Fruit fly (Drosophila melanogaster) S2 (cell line): ENCODE results near the gene Hs3st-B.

ENCODE experiments used
- CG8478 ChIP-seq: fragments of >200 bp; optimal IDR thresholded peaks from 2 replicates; lab custom pipeline; 2018
- CTCF ChIP-seq, 2 experiments: fragments of >200 bp; optimal IDR thresholded peaks; 2 replicates each; lab custom pipeline; 2018

Gene Hs3st-B

DNA sequence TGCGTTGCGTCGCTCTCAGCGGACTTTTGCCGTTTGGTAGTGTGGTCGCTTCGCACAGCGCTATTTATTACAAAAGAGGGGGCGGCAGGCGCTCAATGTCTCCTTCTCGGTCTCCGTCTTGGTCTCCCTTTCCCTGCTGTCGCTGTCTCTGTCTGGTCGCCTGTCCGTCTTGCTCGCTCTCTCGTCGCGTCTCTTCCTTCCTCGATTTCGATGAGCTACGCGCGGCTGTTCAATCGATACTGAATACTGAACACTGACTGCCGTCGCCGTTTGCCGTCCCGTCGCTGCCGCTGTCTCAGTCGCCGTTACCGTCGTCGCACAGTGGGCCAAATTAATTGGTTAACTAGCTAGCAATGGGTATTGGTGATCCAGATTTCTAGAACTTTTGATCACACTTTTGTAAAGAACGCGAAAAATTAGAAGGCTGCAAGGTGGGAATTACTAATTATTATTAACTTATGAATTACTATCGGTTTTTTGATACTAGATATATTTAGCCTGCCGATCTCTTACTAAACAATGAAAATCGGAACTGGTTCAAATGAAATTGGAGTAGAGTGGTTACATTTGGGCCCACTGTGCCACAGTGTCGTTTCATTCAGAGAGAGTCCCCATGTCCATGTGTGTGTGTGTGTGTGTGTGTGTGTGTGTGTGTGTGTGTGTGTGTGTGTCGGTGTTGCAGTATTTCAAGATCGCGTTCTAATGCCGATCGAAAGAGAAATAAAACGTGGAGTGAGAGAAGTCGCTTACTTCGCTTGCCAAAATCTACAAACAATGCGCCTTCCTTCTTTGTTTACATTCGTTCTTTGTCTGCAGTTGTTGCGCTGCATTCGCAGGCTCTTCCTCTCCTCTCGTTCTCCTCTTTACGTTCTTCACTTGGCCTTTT is 49.7 kb downstream of the Hs3st-B start, which contains the start of gene CG8034:
CG8034 (minus strand) TSS at position 264 of the 886 bp plus-strand sequence.
- TF ChIP-seq CG8478 (lab: Kevin White, UChicago), result no peak
- no peak for TF ChIP-seq CTCF (optimal IDR thresholded peaks at IDR 0.05; lab: Kevin White, UChicago)

DNA sequence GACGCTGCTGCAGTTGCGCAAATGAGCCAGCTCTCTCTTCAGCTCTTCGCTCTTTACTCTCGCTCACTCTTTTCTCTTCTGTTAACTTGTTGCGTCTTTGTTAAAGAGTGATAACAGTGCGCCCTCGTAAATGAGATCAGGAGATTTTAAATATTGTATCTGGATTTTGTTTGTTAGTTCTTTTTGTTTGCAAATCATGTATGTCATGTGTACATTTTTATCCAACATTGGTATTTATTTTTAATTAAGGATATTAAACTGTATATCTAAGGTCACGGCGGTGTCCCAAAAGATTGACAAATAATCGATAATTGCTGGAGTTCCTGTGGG is 50.3 kb downstream of the Hs3st-B start:
- TF ChIP-seq CG8478 (lab: Kevin White, UChicago) (no peak), CTCF (optimal IDR thresholded peaks at IDR 0.05; lab: Kevin White, UChicago) (no peak)

DNA sequence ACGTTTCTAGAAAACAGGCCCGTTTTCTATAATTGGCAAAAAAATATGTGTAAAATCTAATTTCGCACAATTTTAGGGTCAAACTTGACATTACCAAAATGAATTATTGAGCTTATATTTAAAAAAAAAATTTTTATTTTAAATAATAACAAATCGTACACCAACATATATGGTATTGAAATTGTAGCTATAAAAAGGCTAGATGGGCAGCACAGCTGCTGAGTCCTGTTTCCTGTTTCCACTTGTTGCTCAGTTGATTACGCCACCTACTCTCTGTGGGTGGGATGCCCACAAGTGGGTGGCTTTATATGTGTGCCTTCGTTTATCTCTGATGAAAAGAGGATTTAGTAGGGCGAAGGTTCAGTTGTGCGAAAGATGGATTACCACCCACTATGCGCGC is 50.9 kb downstream of the Hs3st-B start:
- TF ChIP-seq CG8478 (lab: Kevin White, UChicago) (no peak), CTCF (optimal IDR thresholded peaks at IDR 0.05; lab: Kevin White, UChicago) (no peak)
